Worm (Caenorhabditis elegans) whole organism, early embryonic: ENCODE measurements around the gene mvk-1.

ENCODE experiments used
- B0310.2 ChIP-seq: sonication (generic microtip); optimal IDR thresholded peaks from 2 replicates; lab custom pipeline; 2016; ENCODE audit warnings: mild to moderate bottlenecking, missing genetic modification characterization, missing compliant biosample characterization
- F13C5.2 ChIP-seq: sonication (generic microtip); optimal IDR thresholded peaks from 2 replicates; lab custom pipeline; 2017; ENCODE audit warnings: mild to moderate bottlenecking, missing genetic modification characterization, inconsistent platforms, missing compliant biosample characterization
- aly-1 ChIP-seq: sonication (generic microtip); optimal IDR thresholded peaks from 2 replicates; lab custom pipeline; 2016; ENCODE audit warnings: missing genetic modification characterization, missing compliant biosample characterization
- ama-1 ChIP-seq: fragments of 150-350 bp; optimal IDR thresholded peaks from 2 replicates; lab custom pipeline; 2014
- ceh-13 ChIP-seq: fragments of 200-800 bp; sonication (Bioruptor generic); optimal IDR thresholded peaks from 2 replicates; lab custom pipeline; 2018; ENCODE audit warnings: mild to moderate bottlenecking, missing genetic modification characterization, missing compliant biosample characterization
- ceh-36 ChIP-seq: sonication (generic microtip); optimal IDR thresholded peaks from 2 replicates; lab custom pipeline; 2016; ENCODE audit warnings: missing genetic modification characterization, inconsistent platforms, missing compliant biosample characterization
- ets-7 ChIP-seq: sonication (generic microtip); optimal IDR thresholded peaks from 2 replicates; lab custom pipeline; 2016; ENCODE audit warnings: missing genotype, missing genetic modification characterization, missing compliant biosample characterization
- flt-1 ChIP-seq: fragments of 200-800 bp; sonication (Bioruptor generic); IDR thresholded peaks from 2 replicates; pipeline ENCODE4 v1.3.6; 2022; ENCODE audit warnings: missing genetic modification characterization, missing compliant biosample characterization
- hmbx-1 ChIP-seq: sonication (generic microtip); optimal IDR thresholded peaks from 2 replicates; lab custom pipeline; 2016; ENCODE audit warnings: mild to moderate bottlenecking, missing genetic modification characterization, missing compliant biosample characterization
- hmg-4 ChIP-seq: fragments of 200-800 bp; sonication (Bioruptor generic); optimal IDR thresholded peaks from 2 replicates; lab custom pipeline; 2018; ENCODE audit warnings: mild to moderate bottlenecking, missing genetic modification characterization, missing compliant biosample characterization
- hnd-1 ChIP-seq: sonication (generic microtip); optimal IDR thresholded peaks from 2 replicates; lab custom pipeline; 2016; ENCODE audit warnings: missing genetic modification characterization, missing compliant biosample characterization
- pes-1 ChIP-seq: fragments of 200-800 bp; sonication (Bioruptor generic); IDR thresholded peaks from 2 replicates; pipeline ENCODE4 v1.3.6; 2022; ENCODE audit warnings: missing genetic modification reagents, missing genetic modification characterization, missing compliant biosample characterization
- scrt-1 ChIP-seq: fragments of 200-800 bp; sonication (Bioruptor generic); IDR thresholded peaks from 2 replicates; pipeline ENCODE4 v1.3.6; 2022; ENCODE audit warnings: missing genetic modification characterization, missing compliant biosample characterization
- sea-1 ChIP-seq: fragments of 200-800 bp; sonication (Bioruptor generic); conservative IDR thresholded peaks from 2 replicates; pipeline ENCODE4 v1.3.6; 2022; ENCODE audit warnings: missing genetic modification characterization, missing compliant biosample characterization
- tbx-11 ChIP-seq: fragments of 200-800 bp; sonication (Bioruptor generic); IDR thresholded peaks from 2 replicates; pipeline ENCODE4 v1.3.6; 2022; ENCODE audit warnings: missing genetic modification characterization, missing compliant biosample characterization
- tbx-37 ChIP-seq: fragments of 200-800 bp; sonication (Bioruptor generic); conservative IDR thresholded peaks from 2 replicates; pipeline ENCODE4 v1.3.6; 2022; ENCODE audit warnings: missing genetic modification reagents, missing genetic modification characterization, missing compliant biosample characterization
- tra-4 ChIP-seq: sonication (generic microtip); optimal IDR thresholded peaks from 2 replicates; lab custom pipeline; 2017; ENCODE audit warnings: missing genetic modification characterization, missing compliant biosample characterization

mvk-1 gene

DNA sequence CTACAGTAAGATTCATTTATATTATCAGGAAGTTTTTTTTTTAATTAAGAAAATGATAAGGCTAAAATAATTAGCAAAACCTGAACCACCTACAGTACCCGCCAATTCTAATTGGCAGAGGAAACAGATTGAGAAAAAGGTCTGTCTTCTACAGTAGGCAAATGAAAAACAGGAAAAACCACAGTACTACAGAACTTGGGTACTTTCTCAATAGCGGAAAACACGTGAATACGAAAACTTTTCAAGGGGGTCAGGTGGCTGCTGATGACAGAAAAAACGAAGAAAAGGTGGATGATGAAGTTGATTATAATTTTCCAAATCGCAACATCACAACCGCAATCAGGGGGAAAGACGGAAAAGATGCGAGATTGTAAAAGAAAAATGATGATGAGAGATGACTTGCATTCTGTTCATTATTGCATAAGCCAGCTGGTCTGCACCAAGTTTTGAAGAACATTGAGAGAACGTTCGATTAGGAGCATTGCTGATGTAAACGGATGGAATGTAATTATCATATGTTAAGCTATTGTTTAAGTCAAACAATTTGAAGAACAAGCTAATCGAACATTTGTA is 8.4 kb upstream of the mvk-1 start:
- TF ChIP-seq ceh-13 (GFP tag; lab: Kevin White, UChicago) (no peak), B0310.2 (no peak), hmbx-1 (tag; lab: Kevin White, UChicago) (no peak), sea-1 (no peak), scrt-1 (GFP tag; lab: Robert Waterston, UW) (no peak), aly-1 (tag; lab: Kevin White, UChicago) (no peak), hnd-1 (no peak), hmg-4 (GFP tag; lab: Kevin White, UChicago) (no peak), ama-1 (lab: Kevin White, UChicago) (no peak), ets-7 (tag; lab: Kevin White, UChicago) (no peak), pes-1 (GFP tag; lab: Robert Waterston, UW) (no peak), F13C5.2 (no peak), ceh-36 (tag; lab: Kevin White, UChicago) (no peak), flt-1 (GFP tag; lab: Robert Waterston, UW) (no peak)

DNA sequence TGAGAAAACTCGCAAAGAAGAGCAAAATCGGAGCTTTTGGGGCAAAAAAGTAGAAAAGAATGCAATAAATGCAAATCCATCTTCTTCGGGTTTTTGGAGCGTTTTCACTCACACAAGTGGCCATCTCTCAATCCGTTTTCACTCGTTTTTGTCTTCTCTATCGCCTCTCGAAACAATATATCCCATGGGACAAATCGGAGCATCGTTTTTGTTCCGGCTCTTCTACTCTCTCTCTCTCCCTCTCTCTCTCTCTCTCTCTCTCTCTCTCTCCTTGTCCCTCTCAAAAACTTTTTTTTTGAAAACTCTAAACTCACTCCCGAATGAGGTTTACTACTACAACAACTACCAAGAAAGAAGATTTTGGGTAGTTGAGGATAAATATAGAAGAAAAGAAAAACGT is 5.5 kb upstream of the mvk-1 start:
- TF ChIP-seq F13C5.2 = peak; percentile 17
- no peak for TF ChIP-seq ets-7 (tag; lab: Kevin White, UChicago)

DNA sequence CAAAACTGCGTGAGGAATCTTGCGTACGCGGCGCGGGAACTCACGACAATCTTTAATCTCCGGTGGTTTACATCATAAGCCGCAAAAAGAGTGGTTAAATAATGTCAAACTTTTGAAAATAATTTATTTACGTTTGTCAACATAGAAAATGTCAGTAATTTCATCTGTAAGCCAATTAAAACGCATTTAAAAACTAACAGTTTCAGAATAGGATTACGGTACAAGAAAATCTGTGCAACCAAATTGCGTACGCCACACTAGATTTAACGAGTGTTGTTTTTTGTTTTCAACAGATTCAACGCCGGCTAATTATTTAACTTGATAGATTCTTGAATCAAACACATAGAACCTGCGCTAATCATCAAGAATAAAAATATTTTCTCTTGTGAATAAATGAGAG is 4.7 kb upstream of the mvk-1 start:
- no peak for TF ChIP-seq hmbx-1 (tag; lab: Kevin White, UChicago)
- TF ChIP-seq F13C5.2 = no peak
- no peak for TF ChIP-seq tbx-11
- no peak for TF ChIP-seq hmg-4 (GFP tag; lab: Kevin White, UChicago)
- no peak for TF ChIP-seq ceh-36 (tag; lab: Kevin White, UChicago)
- TF ChIP-seq ama-1 (lab: Kevin White, UChicago) = no peak
- TF ChIP-seq ceh-13 (GFP tag; lab: Kevin White, UChicago) = no peak
- no peak for TF ChIP-seq ets-7 (tag; lab: Kevin White, UChicago)
- TF ChIP-seq tbx-37 (GFP tag; lab: Robert Waterston, UW) = no peak
- no peak for TF ChIP-seq aly-1 (tag; lab: Kevin White, UChicago)
- no peak for TF ChIP-seq sea-1
- TF ChIP-seq flt-1 (GFP tag; lab: Robert Waterston, UW) = no peak

- no peak for TF ChIP-seq ceh-36 (tag; lab: Kevin White, UChicago)
- TF ChIP-seq sea-1 = no peak
- TF ChIP-seq B0310.2 = no peak
- no peak for TF ChIP-seq ama-1 (lab: Kevin White, UChicago)
- TF ChIP-seq hmbx-1 (tag; lab: Kevin White, UChicago) = no peak
- no peak for TF ChIP-seq flt-1 (GFP tag; lab: Robert Waterston, UW)
- TF ChIP-seq F13C5.2 = no peak
- TF ChIP-seq aly-1 (tag; lab: Kevin White, UChicago) = no peak
- TF ChIP-seq hnd-1 = no peak
- TF ChIP-seq scrt-1 (GFP tag; lab: Robert Waterston, UW) = no peak
- TF ChIP-seq tbx-11 = no peak
- no peak for TF ChIP-seq hmg-4 (GFP tag; lab: Kevin White, UChicago)
- no peak for TF ChIP-seq ets-7 (tag; lab: Kevin White, UChicago)
- no peak for TF ChIP-seq tbx-37 (GFP tag; lab: Robert Waterston, UW)
- no peak for TF ChIP-seq tra-4 (tag; lab: Kevin White, UChicago)
- TF ChIP-seq pes-1 (GFP tag; lab: Robert Waterston, UW) = no peak
- no peak for TF ChIP-seq ceh-13 (GFP tag; lab: Kevin White, UChicago)
Observed at ce11 chrIII:6139932-6140612, 4.0 kb upstream of the mvk-1 start.

DNA sequence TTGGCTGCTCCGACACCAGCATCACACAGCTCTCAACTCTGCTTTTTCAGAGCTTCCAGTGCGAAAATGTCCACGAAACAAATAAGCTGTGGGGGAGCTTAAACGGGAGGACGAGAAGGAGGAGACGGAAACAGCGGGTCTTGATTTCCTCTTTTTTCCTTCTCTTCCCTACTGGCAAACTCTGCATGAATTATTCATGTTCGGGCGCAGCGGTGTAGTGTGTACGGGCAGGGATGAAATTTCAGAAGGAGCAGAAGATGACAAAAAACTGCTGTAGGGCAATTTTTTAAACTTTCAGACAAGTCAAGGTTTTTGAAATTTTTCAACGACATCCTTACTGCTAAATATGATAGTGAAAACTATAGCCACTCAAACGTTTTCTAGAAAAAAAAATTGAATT is 3.2 kb upstream of the mvk-1 start:
- no peak for TF ChIP-seq ama-1 (lab: Kevin White, UChicago)

- no peak for TF ChIP-seq B0310.2
- TF ChIP-seq ceh-36 (tag; lab: Kevin White, UChicago) = peak; percentile 47
- TF ChIP-seq hmbx-1 (tag; lab: Kevin White, UChicago) = no peak
- TF ChIP-seq hnd-1 = no peak
- no peak for TF ChIP-seq pes-1 (GFP tag; lab: Robert Waterston, UW)
- no peak for TF ChIP-seq ceh-13 (GFP tag; lab: Kevin White, UChicago)
- TF ChIP-seq aly-1 (tag; lab: Kevin White, UChicago) = peak; percentile 23
- no peak for TF ChIP-seq tbx-37 (GFP tag; lab: Robert Waterston, UW)
- TF ChIP-seq scrt-1 (GFP tag; lab: Robert Waterston, UW) = no peak
- peak; percentile 59 for TF ChIP-seq hmg-4 (GFP tag; lab: Kevin White, UChicago)
- TF ChIP-seq F13C5.2 = no peak
Observed at ce11 chrIII:6138457-6138856, 2.4 kb upstream of the mvk-1 start.

DNA sequence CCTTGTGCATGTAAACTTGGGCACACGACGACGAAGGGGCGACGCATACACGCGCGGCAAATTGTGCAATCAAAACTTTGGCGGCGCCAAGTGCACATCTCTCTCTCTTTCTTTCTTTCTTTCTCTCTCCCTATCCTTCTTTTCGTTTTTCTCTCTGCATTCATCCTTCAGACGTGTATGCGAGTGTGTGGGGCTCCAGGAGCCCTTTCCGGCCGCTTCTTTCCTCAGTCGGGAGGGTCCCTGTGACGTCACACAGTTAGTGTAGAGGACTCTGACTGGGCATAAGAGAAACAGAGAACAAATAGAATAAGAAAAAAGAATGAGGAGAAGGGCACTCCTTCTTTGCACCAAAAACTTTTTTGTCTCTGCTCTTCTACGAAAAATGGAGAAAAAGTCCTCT is 1.4 kb upstream of the mvk-1 start:
- TF ChIP-seq ceh-36 (tag; lab: Kevin White, UChicago) (no peak), sea-1 (no peak), flt-1 (GFP tag; lab: Robert Waterston, UW) (no peak), tra-4 (tag; lab: Kevin White, UChicago) (no peak), F13C5.2 (no peak), tbx-37 (GFP tag; lab: Robert Waterston, UW) (no peak), ama-1 (lab: Kevin White, UChicago) (no peak), pes-1 (GFP tag; lab: Robert Waterston, UW) (0 out of 2 replicates have a peak, but pooled peaks have one; percentile 45)

DNA sequence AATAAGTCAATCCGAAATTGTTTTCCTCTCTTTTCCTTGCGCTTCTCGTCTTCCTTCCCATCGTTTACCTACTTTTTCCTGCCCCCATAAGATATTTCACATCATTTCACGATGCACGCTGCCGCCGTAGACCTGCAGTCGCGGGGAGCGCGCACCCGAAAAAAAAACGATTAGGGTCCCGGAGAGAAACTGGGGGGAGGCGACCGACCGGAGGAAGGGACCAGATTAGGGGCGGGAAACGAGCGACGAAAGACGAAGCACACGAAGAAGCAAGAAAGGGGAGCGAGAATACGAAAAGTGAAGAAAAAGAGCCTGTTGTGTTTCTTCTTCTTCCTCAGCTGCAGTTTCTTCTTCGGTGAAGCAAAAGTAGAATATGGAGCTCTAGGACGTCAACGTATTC is 867 bp downstream of the mvk-1 start:
- TF ChIP-seq hmg-4 (GFP tag; lab: Kevin White, UChicago) = peak; percentile 22
- 0 out of 2 replicates have a peak, but pooled peaks have one; percentile 16 for TF ChIP-seq sea-1
- no peak for TF ChIP-seq tbx-11
